Worm (Caenorhabditis elegans): Measurements from ENCODE around the gene upp-1.

DNA sequence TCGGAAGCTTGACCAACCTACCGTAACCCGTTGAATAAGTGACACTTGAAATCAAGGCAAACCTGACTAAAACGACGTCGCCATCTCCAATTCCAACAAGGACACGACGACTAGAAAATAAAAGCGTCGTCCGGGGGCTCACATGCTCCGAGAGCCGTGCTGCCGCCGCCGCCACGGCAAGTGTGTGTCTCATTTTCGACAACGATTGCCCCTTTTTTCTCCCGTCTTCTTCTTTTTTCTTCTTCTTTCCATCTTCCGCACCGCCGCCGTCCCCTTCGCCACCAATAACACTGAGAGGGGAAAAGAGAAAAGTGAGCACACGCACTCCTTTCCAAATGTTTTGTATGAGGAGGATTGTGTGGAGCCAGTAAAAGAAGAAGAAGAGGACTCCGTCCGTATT lies 18.3 kb upstream of the upp-1 start:
- TF ChIP-seq dao-5 (tag; optimal IDR thresholded peaks at IDR 0.05) = no peak
- TF ChIP-seq him-1 (tag; optimal IDR thresholded peaks at IDR 0.05) = no peak
- no peak for TF ChIP-seq W03F9.2 (tag; optimal IDR thresholded peaks at IDR 0.05)

All from whole organism, L4/young adult.